Worm (Caenorhabditis elegans): ENCODE results near the gene cid-1.

- TF ChIP-seq flt-1 (GFP tag; IDR thresholded peaks at IDR 0.05), result no peak
- no peak for TF ChIP-seq tbx-11 (GFP tag; IDR thresholded peaks at IDR 0.05)
- TF ChIP-seq ama-1 (optimal IDR thresholded peaks at IDR 0.05), result no peak
- no peak for TF ChIP-seq ceh-36 (tag; optimal IDR thresholded peaks at IDR 0.05)
- TF ChIP-seq sea-1 (GFP tag; conservative IDR thresholded peaks at IDR 0.05), result no peak
- TF ChIP-seq B0310.2 (tag; optimal IDR thresholded peaks at IDR 0.05), result no peak
These were observed 15.0 kb upstream of the cid-1 start, which contains the start of gene oxy-4 for ce11 chrIII:5158674-5159073.

Measured in whole organism, early embryonic.